Fruit fly (Drosophila melanogaster) whole organism, embryonic: ENCODE data around the gene Fas2.

Source experiments
- Aef1 ChIP-seq: fragments of 200-800 bp; sonication (Bioruptor generic); IDR thresholded peaks from 3 replicates; pipeline ENCODE4 v1.3.6; 2022; ENCODE audit warnings: missing biosample characterization, missing genetic modification characterization
- Atf3 ChIP-seq: fragments of 200-800 bp; sonication (Bioruptor generic); optimal IDR thresholded peaks from 3 replicates; lab custom pipeline; 2016; ENCODE audit warnings: missing biosample characterization, missing genetic modification characterization
- Bteb2 ChIP-seq: fragments of 200-800 bp; sonication (Bioruptor generic); optimal IDR thresholded peaks from 2 replicates; lab custom pipeline; 2016; ENCODE audit warnings: missing biosample characterization, missing genetic modification characterization
- CG12219 ChIP-seq: fragments of 200-800 bp; sonication (Bioruptor generic); optimal IDR thresholded peaks from 3 replicates; lab custom pipeline; 2018; ENCODE audit warnings: missing biosample characterization, mild to moderate bottlenecking, missing genetic modification characterization
- CG13296 ChIP-seq: fragments of 200-800 bp; sonication (Bioruptor generic); optimal IDR thresholded peaks from 3 replicates; lab custom pipeline; 2018; ENCODE audit warnings: missing biosample characterization, mild to moderate bottlenecking, missing genetic modification characterization
- CG14050 ChIP-seq: fragments of 200-800 bp; sonication (Bioruptor generic); IDR thresholded peaks from 3 replicates; pipeline ENCODE4 v1.3.6; 2022; ENCODE audit warnings: missing biosample characterization, missing genetic modification characterization
- CG15514 ChIP-seq: fragments of 200-800 bp; sonication (Bioruptor generic); optimal IDR thresholded peaks from 3 replicates; lab custom pipeline; 2017; ENCODE audit warnings: missing biosample characterization, missing genetic modification characterization, mild to moderate bottlenecking, moderate library complexity, missing genetic modification reagents
- CG15601 ChIP-seq: fragments of 200-800 bp; sonication (Bioruptor generic); optimal IDR thresholded peaks from 3 replicates; lab custom pipeline; 2019; ENCODE audit warnings: missing biosample characterization, mild to moderate bottlenecking, missing genetic modification characterization, moderate library complexity
- CG17328 ChIP-seq: fragments of 200-800 bp; sonication (Bioruptor generic); IDR thresholded peaks from 2 replicates; pipeline ENCODE4 v1.3.6; 2022; ENCODE audit warnings: missing biosample characterization, missing genetic modification characterization
- CG17568 ChIP-seq: fragments of 200-800 bp; sonication (Bioruptor generic); optimal IDR thresholded peaks from 2 replicates; lab custom pipeline; 2018; ENCODE audit warnings: missing biosample characterization, mild to moderate bottlenecking, missing genetic modification characterization, moderate library complexity
- CG18476 ChIP-seq: fragments of 200-800 bp; sonication (Bioruptor generic); optimal IDR thresholded peaks from 2 replicates; lab custom pipeline; 2016; ENCODE audit warnings: missing biosample characterization, mild to moderate bottlenecking, missing genetic modification characterization
- CG2199 ChIP-seq: fragments of 200-800 bp; sonication (Bioruptor generic); IDR thresholded peaks from 3 replicates; pipeline ENCODE4 v1.3.6; 2022; ENCODE audit warnings: missing biosample characterization, missing genetic modification characterization
- CG30020 ChIP-seq: fragments of 200-800 bp; optimal IDR thresholded peaks from 2 replicates; lab custom pipeline; 2019; ENCODE audit warnings: missing biosample characterization, mild to moderate bottlenecking, missing genetic modification characterization, moderate library complexity
- CG31224 ChIP-seq: fragments of 200-800 bp; sonication (Bioruptor generic); IDR thresholded peaks from 2 replicates; pipeline ENCODE4 v1.3.6; 2022; ENCODE audit warnings: missing biosample characterization, missing genetic modification characterization
- CG31365 ChIP-seq: fragments of 200-800 bp; sonication (Bioruptor generic); optimal IDR thresholded peaks from 2 replicates; lab custom pipeline; 2018; ENCODE audit warnings: missing biosample characterization, mild to moderate bottlenecking, missing genetic modification characterization
- CG31441 ChIP-seq: fragments of 200-800 bp; sonication (Bioruptor generic); IDR thresholded peaks from 2 replicates; pipeline ENCODE4 v1.3.6; 2022; ENCODE audit warnings: missing biosample characterization, missing genetic modification characterization
- CG4404 ChIP-seq: fragments of 200-800 bp; sonication (Bioruptor generic); IDR thresholded peaks from 2 replicates; pipeline ENCODE4 v1.3.6; 2022; ENCODE audit warnings: missing biosample characterization, missing genetic modification characterization
- CG4617 ChIP-seq: fragments of 200-800 bp; sonication (Bioruptor generic); optimal IDR thresholded peaks from 3 replicates; lab custom pipeline; 2016; ENCODE audit warnings: missing biosample characterization, missing genetic modification characterization, borderline replicate concordance
- CG4820 ChIP-seq: fragments of 200-800 bp; sonication (Bioruptor generic); optimal IDR thresholded peaks from 3 replicates; lab custom pipeline; 2016; ENCODE audit warnings: missing biosample characterization, missing genetic modification characterization
- CG6791 ChIP-seq: fragments of 200-800 bp; sonication (Bioruptor generic); IDR thresholded peaks from 3 replicates; pipeline ENCODE4 v1.3.6; 2022; ENCODE audit warnings: missing biosample characterization, missing genetic modification characterization; ENCODE audit not compliant: partially characterized antibody
- CG7786 ChIP-seq: fragments of 200-800 bp; sonication (Bioruptor generic); optimal IDR thresholded peaks from 2 replicates; lab custom pipeline; 2016; ENCODE audit warnings: missing biosample characterization, missing genetic modification characterization
- CG9609 ChIP-seq: fragments of 200-800 bp; sonication (Bioruptor generic); optimal IDR thresholded peaks from 3 replicates; lab custom pipeline; 2016; ENCODE audit warnings: missing biosample characterization, missing genetic modification characterization
- Dip3 ChIP-seq: fragments of 200-800 bp; sonication (Bioruptor generic); optimal IDR thresholded peaks from 3 replicates; lab custom pipeline; 2016; ENCODE audit warnings: missing biosample characterization, missing genetic modification characterization
- Eip74EF ChIP-seq, 2 experiments: fragments of 200-800 bp in 1 of 2; fragments of >200 bp in 1 of 2; sonication (Bioruptor generic) in 1 of 2; optimal IDR thresholded peaks; 2 replicates each; lab custom pipeline; 2017 to 2019; ENCODE audit warnings: missing biosample characterization in 2 of 2, missing genetic modification characterization in 2 of 2, mild to moderate bottlenecking in 1 of 2, moderate library complexity in 1 of 2
- H2.0 ChIP-seq: fragments of 200-800 bp; sonication (Bioruptor generic); IDR thresholded peaks from 2 replicates; pipeline ENCODE4 v1.3.6; 2022; ENCODE audit warnings: missing biosample characterization, missing genetic modification characterization
- HLHmδ ChIP-seq: fragments of 200-800 bp; sonication (Bioruptor generic); optimal IDR thresholded peaks from 2 replicates; lab custom pipeline; 2018; ENCODE audit warnings: missing biosample characterization, mild to moderate bottlenecking, missing genetic modification characterization, moderate library complexity
- Hr3 ChIP-seq: fragments of 200-800 bp; sonication (Bioruptor generic); optimal IDR thresholded peaks from 3 replicates; lab custom pipeline; 2016; ENCODE audit warnings: missing biosample characterization, missing genetic modification characterization
- Hr39 ChIP-seq: fragments of >200 bp; optimal IDR thresholded peaks from 2 replicates; lab custom pipeline; 2017
- Kr ChIP-seq: fragments of 200-800 bp; sonication (Bioruptor generic); optimal IDR thresholded peaks from 2 replicates; lab custom pipeline; 2017; ENCODE audit warnings: missing biosample characterization, mild to moderate bottlenecking, missing genetic modification characterization
- MTF-1 ChIP-seq: fragments of 200-800 bp; sonication (Bioruptor generic); optimal IDR thresholded peaks from 2 replicates; lab custom pipeline; 2018; ENCODE audit warnings: missing biosample characterization, mild to moderate bottlenecking, missing genetic modification characterization, borderline replicate concordance
- Med ChIP-seq: fragments of 200-800 bp; sonication (Bioruptor generic); peaks from one replicate; lab custom pipeline; 2016; ENCODE audit warnings: missing biosample characterization, missing genetic modification characterization, mild to moderate bottlenecking, inconsistent platforms, moderate library complexity
- Sox100B ChIP-seq: fragments of 200-800 bp; sonication (Bioruptor generic); optimal IDR thresholded peaks from 3 replicates; lab custom pipeline; 2018; ENCODE audit warnings: missing biosample characterization, mild to moderate bottlenecking, missing genetic modification characterization
- Usf ChIP-seq: fragments of 200-800 bp; sonication (Bioruptor generic); optimal IDR thresholded peaks from 2 replicates; lab custom pipeline; 2017; ENCODE audit warnings: missing genotype, missing biosample characterization, missing genetic modification characterization
- Xrp1 ChIP-seq: fragments of 200-800 bp; sonication (Bioruptor generic); IDR thresholded peaks from 2 replicates; pipeline ENCODE4 v1.3.6; 2022; ENCODE audit warnings: missing biosample characterization, missing genetic modification characterization
- ara ChIP-seq: fragments of 200-800 bp; sonication (Bioruptor generic); IDR thresholded peaks from 2 replicates; pipeline ENCODE4 v1.3.6; 2022; ENCODE audit warnings: missing biosample characterization, missing genetic modification characterization
- bowl ChIP-seq: fragments of 200-800 bp; sonication (Bioruptor generic); IDR thresholded peaks from 2 replicates; pipeline ENCODE4 v1.3.6; 2022; ENCODE audit warnings: missing biosample characterization, missing genetic modification characterization
- cas ChIP-seq: fragments of 200-800 bp; sonication (Bioruptor generic); IDR thresholded peaks from 2 replicates; pipeline ENCODE4 v1.3.6; 2022; ENCODE audit warnings: missing biosample characterization, missing genetic modification characterization
- chif ChIP-seq, 2 experiments: fragments of 200-800 bp; sonication (Bioruptor generic); optimal IDR thresholded peaks; 3 replicates each; lab custom pipeline; 2016; ENCODE audit warnings: missing biosample characterization in 2 of 2, missing genetic modification characterization in 2 of 2
- dpn ChIP-seq, 2 experiments: fragments of 200-800 bp; sonication (Bioruptor generic); optimal IDR thresholded peaks; 3 replicates each; lab custom pipeline; 2016; ENCODE audit warnings: missing biosample characterization in 2 of 2, missing genetic modification characterization in 2 of 2
- exex ChIP-seq: fragments of 200-800 bp; sonication (Bioruptor generic); optimal IDR thresholded peaks from 4 replicates; lab custom pipeline; 2018; ENCODE audit warnings: missing biosample characterization, mild to moderate bottlenecking, missing genetic modification characterization, moderate library complexity
- fu2 ChIP-seq: fragments of 200-800 bp; sonication (Bioruptor generic); optimal IDR thresholded peaks from 2 replicates; lab custom pipeline; 2016; ENCODE audit warnings: missing biosample characterization, missing genetic modification characterization
- gsb ChIP-seq: fragments of 200-800 bp; sonication (Bioruptor generic); IDR thresholded peaks from 2 replicates; pipeline ENCODE4 v1.3.6; 2022; ENCODE audit warnings: missing biosample characterization, missing genetic modification characterization
- kay ChIP-seq: fragments of 200-800 bp; sonication (Bioruptor generic); optimal IDR thresholded peaks from 2 replicates; lab custom pipeline; 2016; ENCODE audit warnings: missing biosample characterization, missing genetic modification characterization
- lola ChIP-seq, 3 experiments: fragments of >200 bp in 2 of 3; fragments of 200-800 bp in 1 of 3; sonication (Bioruptor generic) in 1 of 3; optimal IDR thresholded peaks; 2 replicates each; lab custom pipeline; 2017 to 2019; ENCODE audit warnings: missing biosample characterization in 3 of 3, missing genetic modification characterization in 3 of 3, mild to moderate bottlenecking in 1 of 3, moderate library complexity in 1 of 3
- nau ChIP-seq: fragments of 200-800 bp; sonication (Bioruptor generic); optimal IDR thresholded peaks from 3 replicates; lab custom pipeline; 2017; ENCODE audit warnings: missing biosample characterization, mild to moderate bottlenecking, missing genetic modification characterization, missing genetic modification reagents
- onecut ChIP-seq: fragments of 200-800 bp; sonication (Bioruptor generic); IDR thresholded peaks from 2 replicates; pipeline ENCODE4 v1.3.6; 2022; ENCODE audit warnings: missing biosample characterization, missing genetic modification characterization
- sens ChIP-seq: fragments of 200-800 bp; sonication (Bioruptor generic); peaks from one replicate; lab custom pipeline; 2016; ENCODE audit warnings: missing biosample characterization, missing genetic modification characterization
- ssp ChIP-seq: fragments of 200-800 bp; sonication (Bioruptor generic); IDR thresholded peaks from 2 replicates; pipeline ENCODE4 v1.3.6; 2022; ENCODE audit warnings: missing biosample characterization, missing genetic modification characterization
- vnd ChIP-seq: fragments of 200-800 bp; sonication (Bioruptor generic); IDR thresholded peaks from 3 replicates; pipeline ENCODE4 v1.3.6; 2022; ENCODE audit warnings: missing biosample characterization, missing genetic modification characterization; ENCODE audit not compliant: partially characterized antibody

The Fas2 gene

dm6 chrX:4116834-4117736 lies 88.8 kb downstream of the Fas2 start, which contains the start of the genes tyf and Tip60 (continued):
- TF ChIP-seq nau (GFP tag; lab: Kevin White, UChicago) (no peak), lola (GFP tag; optimal IDR thresholded peaks at IDR 0.05; lab: Kevin White, UChicago) (no peak), sens (peak; percentile 78), CG15601 (no peak), CG17568 (no peak), bowl (GFP tag; lab: Robert Waterston, UW) (no peak), CG30020 (tag; lab: Kevin White, UChicago) (no peak), fu2 (no peak), CG2199 (0 out of 3 replicates have a peak, but pooled peaks have one; percentile 21), kay (GFP tag; lab: Kevin White, UChicago) (peak; percentile 42), Bteb2 (no peak), CG31365 (no peak), Xrp1 (GFP tag; lab: Robert Waterston, UW) (no peak), CG15514 (peak; percentile 45), dpn (GFP tag; optimal IDR thresholded peaks at IDR 0.05; lab: Kevin White, UChicago) (peak in 1 of 2 experiments; percentile 34), CG4617 (GFP tag; lab: Kevin White, UChicago) (peak; percentile 65), ssp (GFP tag; lab: Robert Waterston, UW) (no peak), chif (GFP tag; optimal IDR thresholded peaks at IDR 0.05; lab: Kevin White, UChicago) (peak in 1 of 2 experiments; percentile 1), CG14050 (no peak), CG17328 (GFP tag; lab: Robert Waterston, UW) (no peak), CG6791 (GFP tag; lab: Robert Waterston, UW) (peak; percentile 79), onecut (GFP tag; lab: Robert Waterston, UW) (no peak; the same call in 1 of the 2 replicates), Kr (GFP tag; lab: Kevin White, UChicago) (no peak), H2.0 (GFP tag; lab: Robert Waterston, UW) (no peak), CG13296 (GFP tag; lab: Kevin White, UChicago) (no peak), Dip3 (GFP tag; lab: Kevin White, UChicago) (no peak), CG4820 (GFP tag; lab: Kevin White, UChicago) (no peak), CG4404 (GFP tag; lab: Robert Waterston, UW) (no peak), gsb (no peak), Aef1 (GFP tag; lab: Robert Waterston, UW) (peak; percentile 15; the same call in 1 of the 3 replicates), exex (tag; lab: Kevin White, UChicago) (peak; percentile 68), CG12219 (GFP tag; lab: Kevin White, UChicago) (no peak), CG7786 (GFP tag; lab: Kevin White, UChicago) (peak; percentile 40), MTF-1 (GFP tag; lab: Kevin White, UChicago) (no peak), vnd (GFP tag; lab: Robert Waterston, UW) (peak; percentile 43; the same call in 2 of the 3 replicates), Med (GFP tag; lab: Kevin White, UChicago) (peak; percentile 78), ara (GFP tag; lab: Robert Waterston, UW) (no peak), Hr3 (GFP tag; lab: Kevin White, UChicago) (no peak), Atf3 (GFP tag; lab: Kevin White, UChicago) (no peak), Sox100B (GFP tag; lab: Kevin White, UChicago) (no peak), cas (no peak), HLHmδ (GFP tag; lab: Kevin White, UChicago) (no peak), CG18476 (GFP tag; lab: Kevin White, UChicago) (no peak), Eip74EF (GFP tag; optimal IDR thresholded peaks at IDR 0.05; lab: Kevin White, UChicago) (no peak), Hr39 (lab: Kevin White, UChicago) (no peak), CG31224 (GFP tag; lab: Robert Waterston, UW) (no peak), Usf (no peak), CG31441 (GFP tag; lab: Robert Waterston, UW) (no peak), CG9609 (peak; percentile 13)
